Fruit fly (Drosophila melanogaster): ENCODE measurements around the gene Slbp.

The Slbp gene

dm6 chr3R:29122817-29123611 is 30.1 kb downstream of the Slbp start, which contains the start of the genes yem and Ctl2 (continued):
- TF ChIP-seq abd-A (tag; optimal IDR thresholded peaks at IDR 0.05) (no peak), Jarid2 (GFP tag; optimal IDR thresholded peaks at IDR 0.05) (peak; percentile 93), salm (tag; optimal IDR thresholded peaks at IDR 0.05) (no peak), Sry-δ (GFP tag; optimal IDR thresholded peaks at IDR 0.05) (peak; percentile 65), croc (GFP tag; conservative IDR thresholded peaks at IDR 0.05) (peak; percentile 39; the same call in 2 of the 3 replicates), CG7556 (GFP tag; optimal IDR thresholded peaks at IDR 0.05) (peak; percentile 78), knrl (GFP tag; IDR thresholded peaks at IDR 0.05; ENCODE audit: partially characterized antibody) (no peak; the same call in 2 of the 3 replicates), Myb (GFP tag; optimal IDR thresholded peaks at IDR 0.05) (peak; percentile 78), CG6813 (GFP tag; optimal IDR thresholded peaks at IDR 0.05) (no peak), oc (tag; optimal IDR thresholded peaks at IDR 0.05) (peak; percentile 7), Antp (GFP tag; optimal IDR thresholded peaks at IDR 0.05) (peak; percentile 70), Lim3 (GFP tag; IDR thresholded peaks at IDR 0.05) (no peak), CG3838 (GFP tag; optimal IDR thresholded peaks at IDR 0.05) (peak; percentile 63), ssp (GFP tag; IDR thresholded peaks at IDR 0.05) (peak; percentile 79), trh (GFP tag; optimal IDR thresholded peaks at IDR 0.05) (peak; percentile 75), CG8290 (GFP tag; optimal IDR thresholded peaks at IDR 0.05) (peak; percentile 85), CG8290 (tag; optimal IDR thresholded peaks at IDR 0.05) (peak; percentile 68 to 90), CG11696 (GFP tag; IDR thresholded peaks at IDR 0.05) (no peak), ERR (GFP tag; optimal IDR thresholded peaks at IDR 0.05) (no peak), zfh1 (GFP tag; IDR thresholded peaks at IDR 0.05) (peak; percentile 75), CG11085 (GFP tag; IDR thresholded peaks at IDR 0.05) (peak; percentile 61), CG15696 (tag; optimal IDR thresholded peaks at IDR 0.05) (peak; percentile 49), CG9727 (GFP tag; optimal IDR thresholded peaks at IDR 0.05) (peak; percentile 73), Hand (GFP tag; optimal IDR thresholded peaks at IDR 0.05) (no peak), repo (GFP tag; optimal IDR thresholded peaks at IDR 0.05) (peak; percentile 37), da (GFP tag; optimal IDR thresholded peaks at IDR 0.05) (peak; percentile 67), Mrtf (GFP tag; IDR thresholded peaks at IDR 0.05) (peak; percentile 59), lilli (GFP tag; optimal IDR thresholded peaks at IDR 0.05) (peak; percentile 90), unc-4 (GFP tag; IDR thresholded peaks at IDR 0.05; ENCODE audit: partially characterized antibody) (no peak), D (optimal IDR thresholded peaks at IDR 0.05) (no peak), D (GFP tag; optimal IDR thresholded peaks at IDR 0.05) (peak; percentile 50), Eip74EF (GFP tag; optimal IDR thresholded peaks at IDR 0.05) (no peak), E2f2 (GFP tag; IDR thresholded peaks at IDR 0.05) (no peak; the same call in none of the 2 replicates), chn (GFP tag; optimal IDR thresholded peaks at IDR 0.05) (peak; percentile 76), NK7.1 (GFP tag; optimal IDR thresholded peaks at IDR 0.05) (peak; percentile 42), aop (GFP tag; IDR thresholded peaks at IDR 0.05) (no peak; the same call in 1 of the 2 replicates), CG2116 (GFP tag; optimal IDR thresholded peaks at IDR 0.05) (peak; percentile 91), sd (tag; optimal IDR thresholded peaks at IDR 0.05) (peak; percentile 100), CG11093 (GFP tag; IDR thresholded peaks at IDR 0.05) (no peak; the same call in 2 of the 3 replicates), NC2β (GFP tag; optimal IDR thresholded peaks at IDR 0.05) (peak; percentile 59), CG13775 (GFP tag; optimal IDR thresholded peaks at IDR 0.05) (peak; percentile 80), amos (GFP tag; IDR thresholded peaks at IDR 0.05; ENCODE audit: partially characterized antibody) (peak; percentile 40; the same call in 1 of the 2 replicates), CG6272 (GFP tag; IDR thresholded peaks at IDR 0.05) (peak; percentile 67; the same call in 1 of the 2 replicates), eyg (GFP tag; optimal IDR thresholded peaks at IDR 0.05) (peak; percentile 62), dan (GFP tag; IDR thresholded peaks at IDR 0.05) (no peak), Sox102F (GFP tag; optimal IDR thresholded peaks at IDR 0.05) (peak; percentile 59), CG17328 (GFP tag; IDR thresholded peaks at IDR 0.05) (peak; percentile 18), tx (GFP tag; optimal IDR thresholded peaks at IDR 0.05) (peak; percentile 86), sug (tag; optimal IDR thresholded peaks at IDR 0.05) (peak; percentile 76), CG13296 (GFP tag; optimal IDR thresholded peaks at IDR 0.05) (peak; percentile 17)

All from whole organism, embryonic.